Worm (Caenorhabditis elegans): ENCODE data around the gene nspg-8.

DNA sequence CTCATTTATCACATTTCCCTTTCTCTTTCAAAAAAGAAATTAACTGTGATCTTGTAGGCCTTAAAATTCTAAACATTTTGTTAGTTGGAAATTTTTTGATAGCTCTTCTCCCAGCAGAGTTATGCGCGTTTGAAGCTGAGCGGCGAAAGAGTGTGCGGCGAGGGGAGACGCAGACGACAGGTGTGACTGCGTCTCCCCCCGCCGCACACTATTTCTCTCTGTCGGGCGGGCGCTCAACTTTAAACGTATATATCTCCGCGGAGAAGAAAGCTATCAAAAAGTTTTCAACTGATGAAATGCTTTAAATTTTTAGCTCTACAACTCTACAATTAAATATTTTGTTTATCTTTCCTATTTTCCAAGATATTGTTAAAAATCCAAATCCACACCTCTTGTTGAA, 37.1 kb downstream of the nspg-8 start:
- TF ChIP-seq nhr-28 (tag; optimal IDR thresholded peaks at IDR 0.05) = no peak
- no peak for TF ChIP-seq unc-62 (GFP tag; optimal IDR thresholded peaks at IDR 0.05)
- no peak for TF ChIP-seq nhr-237 (tag; optimal IDR thresholded peaks at IDR 0.05)
- TF ChIP-seq snpc-4 (tag; optimal IDR thresholded peaks at IDR 0.05) = no peak
- TF ChIP-seq pha-4 (tag; optimal IDR thresholded peaks at IDR 0.05) = no peak
- TF ChIP-seq ces-1 (GFP tag; optimal IDR thresholded peaks at IDR 0.05) = no peak
- no peak for TF ChIP-seq ceh-83 (GFP tag; optimal IDR thresholded peaks at IDR 0.05)
- TF ChIP-seq elt-3 (tag; optimal IDR thresholded peaks at IDR 0.05) = no peak
- TF ChIP-seq ztf-11 (tag; optimal IDR thresholded peaks at IDR 0.05) = no peak
- no peak for TF ChIP-seq mep-1 (tag; optimal IDR thresholded peaks at IDR 0.05)
- TF ChIP-seq blmp-1 (tag; optimal IDR thresholded peaks at IDR 0.05) = no peak
- TF ChIP-seq M03D4.4 (tag; optimal IDR thresholded peaks at IDR 0.05) = no peak
- TF ChIP-seq lsy-2 (tag; optimal IDR thresholded peaks at IDR 0.05) = no peak
